Fruit fly (Drosophila melanogaster): ENCODE data around the gene CG12069.

dm6 chr3R:30741371-30741770 is 46.1 kb upstream of the CG12069 start:
- TF ChIP-seq Hr38 (GFP tag; optimal IDR thresholded peaks at IDR 0.05) (no peak), Eip75B (GFP tag; optimal IDR thresholded peaks at IDR 0.05) (no peak), Gug (GFP tag; IDR thresholded peaks at IDR 0.05) (no peak), Sox102F (GFP tag; optimal IDR thresholded peaks at IDR 0.05) (no peak), Hr39 (GFP tag; optimal IDR thresholded peaks at IDR 0.05) (peak; percentile 17)
